Worm (Caenorhabditis elegans): ENCODE measurements around the gene clp-6.

- no peak for TF ChIP-seq dao-5 (tag; optimal IDR thresholded peaks at IDR 0.05)
- no peak for TF ChIP-seq him-1 (tag; optimal IDR thresholded peaks at IDR 0.05)
- no peak for TF ChIP-seq W03F9.2 (tag; optimal IDR thresholded peaks at IDR 0.05)
Measured at ce11 chrIV:1408718-1409117, 26.1 kb downstream of the clp-6 start.

Data from whole organism, L4/young adult.